Worm (Caenorhabditis elegans) whole organism, L4 larva: Measurements from ENCODE around the gene H35N09.1.
A peak's percentile ranks its signal among the peaks of the same experiment; 100 is the strongest.

Source experiments
- D1046.2 ChIP-seq: fragments of 200-800 bp; sonication (Bioruptor generic); IDR thresholded peaks from 2 replicates; pipeline ENCODE4 v1.3.6; 2022; ENCODE audit warnings: missing genetic modification characterization, missing compliant biosample characterization
- F37D6.2 ChIP-seq: sonication (generic microtip); optimal IDR thresholded peaks from 2 replicates; lab custom pipeline; 2016; ENCODE audit warnings: mild to moderate bottlenecking, missing genetic modification characterization, missing compliant biosample characterization
- R02D3.7 ChIP-seq: fragments of 150-350 bp; sonication (generic microtip); optimal IDR thresholded peaks from 3 replicates; lab custom pipeline; 2014; ENCODE audit warnings: missing biosample characterization, missing genetic modification characterization
- T20F7.1 ChIP-seq: fragments of 200-800 bp; sonication (Bioruptor generic); optimal IDR thresholded peaks from 2 replicates; lab custom pipeline; 2018; ENCODE audit warnings: mild to moderate bottlenecking, missing genetic modification characterization, missing compliant biosample characterization
- Y48G9A.11 ChIP-seq: fragments of 200-800 bp; sonication (Bioruptor generic); IDR thresholded peaks from 2 replicates; pipeline ENCODE4 v1.3.6; 2022; ENCODE audit warnings: missing genetic modification reagents, missing genetic modification characterization, missing compliant biosample characterization
- Y5F2A.4 ChIP-seq: fragments of 200-800 bp; sonication (Bioruptor generic); optimal IDR thresholded peaks from 2 replicates; lab custom pipeline; 2018; ENCODE audit warnings: mild to moderate bottlenecking, missing genetic modification characterization, missing compliant biosample characterization
- Y75B8A.6 ChIP-seq: fragments of 200-800 bp; sonication (Bioruptor generic); IDR thresholded peaks from 2 replicates; pipeline ENCODE4 v1.3.6; 2022; ENCODE audit warnings: missing genetic modification reagents, missing genetic modification characterization, missing compliant biosample characterization
- aha-1 ChIP-seq: fragments of 150-350 bp; peaks from one replicate; lab custom pipeline; 2014; ENCODE audit warnings: missing biosample characterization, missing genetic modification characterization
- ceh-20 ChIP-seq: fragments of 200-800 bp; sonication (Bioruptor generic); IDR thresholded peaks from 2 replicates; pipeline ENCODE4 v1.3.6; 2022; ENCODE audit warnings: missing genetic modification reagents, missing genetic modification characterization, missing compliant biosample characterization
- ceh-32 ChIP-seq: sonication (generic microtip); optimal IDR thresholded peaks from 2 replicates; lab custom pipeline; 2016; ENCODE audit warnings: mild to moderate bottlenecking, missing genetic modification characterization, missing compliant biosample characterization; ENCODE audit not compliant: poor library complexity
- ceh-82 ChIP-seq: sonication (generic microtip); optimal IDR thresholded peaks from 2 replicates; lab custom pipeline; 2017; ENCODE audit warnings: missing biosample characterization, missing genetic modification characterization
- ctbp-1 ChIP-seq: fragments of 200-800 bp; sonication (Bioruptor generic); IDR thresholded peaks from 2 replicates; pipeline ENCODE4 v1.3.6; 2022; ENCODE audit warnings: missing genetic modification reagents, missing genetic modification characterization, missing compliant biosample characterization
- dpl-1 ChIP-seq: fragments of 150-350 bp; optimal IDR thresholded peaks from 2 replicates; lab custom pipeline; 2014; ENCODE audit warnings: missing biosample characterization, missing genetic modification reagents, missing genetic modification characterization
- dve-1 ChIP-seq: sonication (generic microtip); optimal IDR thresholded peaks from 2 replicates; lab custom pipeline; 2017; ENCODE audit warnings: antibody characterized with exemption, mild to moderate bottlenecking, missing genetic modification characterization, missing compliant biosample characterization; ENCODE audit not compliant: insufficient read depth
- egl-27 ChIP-seq: sonication (generic microtip); optimal IDR thresholded peaks from 3 replicates; lab custom pipeline; 2017; ENCODE audit warnings: missing biosample characterization, missing genetic modification reagents, missing genetic modification characterization
- egl-43 ChIP-seq: fragments of 200-800 bp; sonication (Bioruptor generic); IDR thresholded peaks from 2 replicates; pipeline ENCODE4 v1.3.6; 2022; ENCODE audit warnings: missing genetic modification reagents, missing genetic modification characterization, missing compliant biosample characterization
- fkh-10 ChIP-seq: fragments of 150-350 bp; optimal IDR thresholded peaks from 2 replicates; lab custom pipeline; 2014; ENCODE audit warnings: missing biosample characterization, missing genetic modification reagents, missing genetic modification characterization
- fos-1 ChIP-seq: fragments of 150-350 bp; optimal IDR thresholded peaks from 2 replicates; lab custom pipeline; 2014; ENCODE audit warnings: missing biosample characterization, missing genetic modification characterization
- gei-8 ChIP-seq: fragments of 200-800 bp; sonication (Bioruptor generic); optimal IDR thresholded peaks from 2 replicates; lab custom pipeline; 2018; ENCODE audit warnings: mild to moderate bottlenecking, missing genetic modification characterization, missing compliant biosample characterization
- hlh-30 ChIP-seq: sonication (generic microtip); optimal IDR thresholded peaks from 2 replicates; lab custom pipeline; 2017; ENCODE audit warnings: antibody characterized with exemption, mild to moderate bottlenecking, missing genetic modification characterization, missing compliant biosample characterization; ENCODE audit not compliant: insufficient read depth
- lin-1 ChIP-seq: fragments of 200-800 bp; sonication (Bioruptor generic); IDR thresholded peaks from 2 replicates; pipeline ENCODE4 v1.3.6; 2022; ENCODE audit warnings: missing genetic modification reagents, missing genetic modification characterization, missing compliant biosample characterization
- mdl-1 ChIP-seq, 2 experiments: fragments of 150-350 bp in 1 of 2; sonication (generic microtip) in 1 of 2; optimal IDR thresholded peaks; 2 replicates each; lab custom pipeline; 2014 to 2017; ENCODE audit warnings: missing biosample characterization in 2 of 2, missing genetic modification characterization in 2 of 2
- mep-1 ChIP-seq: fragments of 150-350 bp; sonication (generic microtip); optimal IDR thresholded peaks from 3 replicates; lab custom pipeline; 2014; ENCODE audit warnings: missing biosample characterization, missing genetic modification characterization
- mxl-3 ChIP-seq: fragments of 200-800 bp; sonication (Bioruptor generic); optimal IDR thresholded peaks from 2 replicates; lab custom pipeline; 2018; ENCODE audit warnings: mild to moderate bottlenecking, missing genetic modification characterization, missing compliant biosample characterization
- nhr-102 ChIP-seq: sonication (generic microtip); optimal IDR thresholded peaks from 2 replicates; lab custom pipeline; 2016; ENCODE audit warnings: mild to moderate bottlenecking, missing genetic modification characterization, moderate library complexity, missing compliant biosample characterization
- nhr-11 ChIP-seq: fragments of 150-350 bp; optimal IDR thresholded peaks from 2 replicates; lab custom pipeline; 2014; ENCODE audit warnings: missing biosample characterization, missing genetic modification characterization
- nhr-111 ChIP-seq: fragments of 200-800 bp; sonication (Bioruptor generic); optimal IDR thresholded peaks from 2 replicates; lab custom pipeline; 2018; ENCODE audit warnings: mild to moderate bottlenecking, missing genetic modification characterization, missing compliant biosample characterization
- nhr-28 ChIP-seq: fragments of 150-350 bp; optimal IDR thresholded peaks from 2 replicates; lab custom pipeline; 2014; ENCODE audit warnings: missing biosample characterization, missing genetic modification characterization
- nhr-42 ChIP-seq: fragments of 200-800 bp; sonication (Bioruptor generic); IDR thresholded peaks from 2 replicates; pipeline ENCODE4 v1.3.6; 2022; ENCODE audit warnings: missing genetic modification characterization, missing compliant biosample characterization
- nhr-6 ChIP-seq: fragments of 150-350 bp; optimal IDR thresholded peaks from 2 replicates; lab custom pipeline; 2014; ENCODE audit warnings: missing biosample characterization, missing genetic modification characterization
- nhr-76 ChIP-seq: fragments of 150-350 bp; optimal IDR thresholded peaks from 2 replicates; lab custom pipeline; 2014; ENCODE audit warnings: missing biosample characterization, missing genetic modification characterization
- pha-4 ChIP-seq, 2 experiments: fragments of 150-350 bp in 1 of 2; fragments of 200-800 bp in 1 of 2; sonication (Bioruptor generic) in 1 of 2; IDR thresholded peaks in 1 of 2; optimal IDR thresholded peaks in 1 of 2; 2 replicates each; pipeline versions ENCODE4 v1.3.6 to Lab custom; 2014 to 2022; ENCODE audit warnings: missing genetic modification characterization in 2 of 2, missing genetic modification reagents in 2 of 2, missing biosample characterization in 1 of 2, missing compliant biosample characterization in 1 of 2
- sdz-12 ChIP-seq: fragments of 200-800 bp; sonication (Bioruptor generic); optimal IDR thresholded peaks from 2 replicates; lab custom pipeline; 2018; ENCODE audit warnings: mild to moderate bottlenecking, missing genetic modification characterization, missing compliant biosample characterization
- set-16 ChIP-seq: fragments of 200-800 bp; sonication (Bioruptor generic); IDR thresholded peaks from 2 replicates; pipeline ENCODE4 v1.3.6; 2022; ENCODE audit warnings: missing genetic modification reagents, missing genetic modification characterization, missing compliant biosample characterization
- skn-1 ChIP-seq: fragments of 150-350 bp; optimal IDR thresholded peaks from 2 replicates; lab custom pipeline; 2014; ENCODE audit warnings: missing biosample characterization, missing genetic modification characterization
- spr-3 ChIP-seq: fragments of 200-800 bp; sonication (Bioruptor generic); optimal IDR thresholded peaks from 2 replicates; lab custom pipeline; 2018; ENCODE audit warnings: mild to moderate bottlenecking, missing genetic modification characterization, missing compliant biosample characterization
- tag-97 ChIP-seq: fragments of 200-800 bp; sonication (Bioruptor generic); IDR thresholded peaks from 2 replicates; pipeline ENCODE4 v1.3.6; 2022; ENCODE audit warnings: missing genetic modification characterization, missing compliant biosample characterization
- unc-130 ChIP-seq: sonication (generic microtip); optimal IDR thresholded peaks from 2 replicates; lab custom pipeline; 2016; ENCODE audit warnings: missing genetic modification reagents, missing genetic modification characterization, missing compliant biosample characterization
- unc-62 ChIP-seq, 3 experiments: fragments of 150-350 bp in 1 of 3; sonication (generic microtip); optimal IDR thresholded peaks in 2 of 3; peaks in 1 of 3; 1 replicate in 1 of 3; 2 replicates in 2 of 3; lab custom pipeline; 2014 to 2017; ENCODE audit warnings: missing biosample characterization in 3 of 3, missing genetic modification characterization in 3 of 3, missing genetic modification reagents in 3 of 3, missing genotype in 1 of 3
- zag-1 ChIP-seq: fragments of 150-350 bp; optimal IDR thresholded peaks from 2 replicates; lab custom pipeline; 2014; ENCODE audit warnings: missing biosample characterization, missing genetic modification characterization
- zfp-3 ChIP-seq: fragments of 200-800 bp; sonication (Bioruptor generic); conservative IDR thresholded peaks from 2 replicates; pipeline ENCODE4 v1.3.6; 2022; ENCODE audit warnings: missing genetic modification reagents, missing genetic modification characterization, missing compliant biosample characterization
- ztf-11 ChIP-seq: fragments of 150-350 bp; optimal IDR thresholded peaks from 2 replicates; lab custom pipeline; 2014; ENCODE audit warnings: missing biosample characterization, missing genetic modification characterization

Gene H35N09.1

ce11 chrX:8581447-8581846, 23.7 kb upstream of the H35N09.1 start, which contains the start of gene F18E9.8:
Gene F18E9.8, minus strand, starts transcription at chrX:8581547.
- TF ChIP-seq T20F7.1 (GFP tag; lab: Kevin White, UChicago), result no peak
- no peak for TF ChIP-seq nhr-76 (tag; lab: Kevin White, UChicago)
- TF ChIP-seq unc-62 (GFP tag; optimal IDR thresholded peaks at IDR 0.05 in 1 of 2; lab: Kevin White, UChicago), result no peak
- TF ChIP-seq unc-62 (tag; optimal IDR thresholded peaks at IDR 0.05; lab: Kevin White, UChicago), result no peak
- TF ChIP-seq mdl-1 (tag; optimal IDR thresholded peaks at IDR 0.05; lab: Kevin White, UChicago), result no peak
- TF ChIP-seq ceh-82, result no peak
- TF ChIP-seq nhr-102 (tag; lab: Kevin White, UChicago), result no peak
- TF ChIP-seq zfp-3 (GFP tag; lab: Robert Waterston, UW), result no peak
- TF ChIP-seq mxl-3, result no peak
- TF ChIP-seq tag-97 (GFP tag; lab: Robert Waterston, UW), result no peak

ce11 chrX:8582767-8583360, 22.3 kb upstream of the H35N09.1 start:
- TF ChIP-seq nhr-28 (tag; lab: Kevin White, UChicago) (peak; percentile 9), R02D3.7 (tag; lab: Kevin White, UChicago) (no peak), nhr-11 (tag; lab: Kevin White, UChicago) (peak; percentile 36)
- TF ChIP-seq, all 104 proteins: peak for 2

- TF ChIP-seq aha-1 (tag; lab: Kevin White, UChicago), result no peak
- no peak for TF ChIP-seq ztf-11 (tag; lab: Kevin White, UChicago)
- TF ChIP-seq nhr-6 (tag; lab: Kevin White, UChicago), result no peak
- no peak for TF ChIP-seq zfp-3 (GFP tag; lab: Robert Waterston, UW)
- TF ChIP-seq Y5F2A.4 (GFP tag; lab: Kevin White, UChicago), result no peak
- TF ChIP-seq spr-3 (GFP tag; lab: Kevin White, UChicago), result no peak
- TF ChIP-seq ceh-20 (GFP tag; lab: Robert Waterston, UW), result no peak
- no peak for TF ChIP-seq fos-1 (tag; lab: Kevin White, UChicago)
- no peak for TF ChIP-seq set-16 (GFP tag; lab: Robert Waterston, UW)
Measured at ce11 chrX:8584825-8585384, 20.2 kb upstream of the H35N09.1 start.

ce11 chrX:8585837-8586236, 19.3 kb upstream of the H35N09.1 start, which contains the start of gene F18E9.3:
Gene F18E9.3, plus strand, starts transcription at chrX:8586147.
- no peak for TF ChIP-seq zag-1 (tag; lab: Kevin White, UChicago)
- TF ChIP-seq skn-1, result no peak
- TF ChIP-seq nhr-76 (tag; lab: Kevin White, UChicago), result no peak
- no peak for TF ChIP-seq D1046.2 (GFP tag; lab: Robert Waterston, UW)
- TF ChIP-seq aha-1 (tag; lab: Kevin White, UChicago), result peak; percentile 96
- TF ChIP-seq hlh-30 (tag; lab: Kevin White, UChicago), result peak; percentile 15
- no peak for TF ChIP-seq lin-1 (GFP tag; lab: Robert Waterston, UW)
- TF ChIP-seq nhr-42, result no peak
- no peak for TF ChIP-seq sdz-12 (GFP tag; lab: Kevin White, UChicago)
- TF ChIP-seq dpl-1, result no peak
- TF ChIP-seq egl-27, result no peak
- TF ChIP-seq, all 104 proteins: peak for 2

ce11 chrX:8592881-8593280, 12.3 kb upstream of the H35N09.1 start, which contains the start of gene nlp-7:
Gene nlp-7, plus strand, starts transcription at chrX:8593181.
- no peak for TF ChIP-seq egl-43 (GFP tag; lab: Robert Waterston, UW)
- no peak for TF ChIP-seq unc-130 (GFP tag; lab: Kevin White, UChicago)
- no peak for TF ChIP-seq dve-1
- TF ChIP-seq gei-8, result no peak
- TF ChIP-seq nhr-28 (tag; lab: Kevin White, UChicago), result no peak
- TF ChIP-seq nhr-111 (GFP tag; lab: Kevin White, UChicago), result no peak
- no peak for TF ChIP-seq F37D6.2
- TF ChIP-seq hlh-30 (tag; lab: Kevin White, UChicago), result no peak
- no peak for TF ChIP-seq Y75B8A.6 (GFP tag; lab: Robert Waterston, UW)
- no peak for TF ChIP-seq nhr-76 (tag; lab: Kevin White, UChicago)
- no peak for TF ChIP-seq ceh-32 (tag; lab: Kevin White, UChicago)
- no peak for TF ChIP-seq Y48G9A.11 (GFP tag; lab: Robert Waterston, UW)
- TF ChIP-seq pha-4 (GFP tag; IDR thresholded peaks at IDR 0.05; lab: Robert Waterston, UW), result no peak
- no peak for TF ChIP-seq pha-4 (tag; optimal IDR thresholded peaks at IDR 0.05; lab: Kevin White, UChicago)
- no peak for TF ChIP-seq ctbp-1 (GFP tag; lab: Robert Waterston, UW)
- TF ChIP-seq fkh-10 (GFP tag; lab: Kevin White, UChicago), result no peak
- TF ChIP-seq mep-1 (tag; lab: Kevin White, UChicago), result no peak
